Fruit fly (Drosophila melanogaster): ENCODE measurements around the gene NijA.
A peak's percentile ranks its signal among the peaks of the same experiment; 100 is the strongest.

Gene NijA

dm6 chr3L:10736483-10737122 lies 39.9 kb upstream of the NijA start (continued):
- TF ChIP-seq CG1621 (tag; optimal IDR thresholded peaks at IDR 0.05), result no peak
- peak; percentile 65 for TF ChIP-seq OdsH (GFP tag; optimal IDR thresholded peaks at IDR 0.05)
- peak; percentile 11 for TF ChIP-seq Smox (GFP tag; optimal IDR thresholded peaks at IDR 0.05)
- no peak for TF ChIP-seq Gug (GFP tag; IDR thresholded peaks at IDR 0.05)
- peak; percentile 13 for TF ChIP-seq CG4318 (GFP tag; optimal IDR thresholded peaks at IDR 0.05)
- TF ChIP-seq fkh (GFP tag; optimal IDR thresholded peaks at IDR 0.05), result no peak
- peak; percentile 61 for TF ChIP-seq CG10631 (GFP tag; optimal IDR thresholded peaks at IDR 0.05)
- TF ChIP-seq CG9139 (GFP tag; optimal IDR thresholded peaks at IDR 0.05), result no peak
- no peak for TF ChIP-seq CG6808 (GFP tag; optimal IDR thresholded peaks at IDR 0.05)
- TF ChIP-seq CG15336 (GFP tag; IDR thresholded peaks at IDR 0.05), result no peak; the same call in 1 of the 2 replicates
- peak; percentile 13 for TF ChIP-seq CG10669 (GFP tag; optimal IDR thresholded peaks at IDR 0.05)
- no peak for TF ChIP-seq CG31627 (GFP tag; optimal IDR thresholded peaks at IDR 0.05)
- no peak for TF ChIP-seq CG8119 (GFP tag; IDR thresholded peaks at IDR 0.05)
- TF ChIP-seq Eip75B (GFP tag; optimal IDR thresholded peaks at IDR 0.05), result peak; percentile 51
- peak; percentile 86 for TF ChIP-seq Eip78C (GFP tag)
- peak; percentile 19 for TF ChIP-seq cyc (GFP tag; optimal IDR thresholded peaks at IDR 0.05)
- TF ChIP-seq net (GFP tag; optimal IDR thresholded peaks at IDR 0.05), result peak; percentile 3
- no peak; the same call in 1 of the 3 replicates for TF ChIP-seq CG6163 (GFP tag; IDR thresholded peaks at IDR 0.05)

dm6 chr3L:10735095-10735494 lies 38.4 kb upstream of the NijA start:
- TF ChIP-seq Sox14 (GFP tag; optimal IDR thresholded peaks at IDR 0.05), result peak; percentile 43
- peak; percentile 6 for TF ChIP-seq CG6792 (GFP tag; optimal IDR thresholded peaks at IDR 0.05)
- TF ChIP-seq CG7368 (GFP tag; optimal IDR thresholded peaks at IDR 0.05), result no peak
- no peak for TF ChIP-seq CG9139 (GFP tag; optimal IDR thresholded peaks at IDR 0.05)
- TF ChIP-seq Blimp-1 (GFP tag; optimal IDR thresholded peaks at IDR 0.05), result no peak
- TF ChIP-seq CG10631 (GFP tag; optimal IDR thresholded peaks at IDR 0.05), result peak; percentile 40
- peak; percentile 11 for TF ChIP-seq net (GFP tag; optimal IDR thresholded peaks at IDR 0.05)
- TF ChIP-seq CG3032 (tag; optimal IDR thresholded peaks at IDR 0.05), result peak; percentile 44
- peak; percentile 26 for TF ChIP-seq spab (GFP tag; optimal IDR thresholded peaks at IDR 0.05)
- TF ChIP-seq CG8119 (GFP tag; IDR thresholded peaks at IDR 0.05), result peak; percentile 70
- TF ChIP-seq Hr39 (GFP tag; optimal IDR thresholded peaks at IDR 0.05), result peak; percentile 45
- peak; percentile 1 to 61 for TF ChIP-seq salr (GFP tag; optimal IDR thresholded peaks at IDR 0.05)
- TF ChIP-seq Eip75B (GFP tag; optimal IDR thresholded peaks at IDR 0.05), result no peak
- peak; percentile 86 for TF ChIP-seq Eip78C (GFP tag)
- TF ChIP-seq CG34406 (GFP tag; optimal IDR thresholded peaks at IDR 0.05), result peak; percentile 2
- no peak for TF ChIP-seq CG6854 (GFP tag; optimal IDR thresholded peaks at IDR 0.05)
- no peak for TF ChIP-seq CG6808 (GFP tag; optimal IDR thresholded peaks at IDR 0.05)
- peak; percentile 22 for TF ChIP-seq Smox (GFP tag; optimal IDR thresholded peaks at IDR 0.05)
- TF ChIP-seq Hr4 (GFP tag; optimal IDR thresholded peaks at IDR 0.05), result peak; percentile 71
- TF ChIP-seq CG10669 (GFP tag; optimal IDR thresholded peaks at IDR 0.05), result no peak
- peak; percentile 71 for TF ChIP-seq CG15336 (GFP tag; IDR thresholded peaks at IDR 0.05)
- peak; percentile 35 for TF ChIP-seq dsx (GFP tag; optimal IDR thresholded peaks at IDR 0.05; ENCODE audit: poor library complexity, severe bottlenecking)
- TF ChIP-seq Lpt (GFP tag; optimal IDR thresholded peaks at IDR 0.05), result no peak
- TF ChIP-seq CG6163 (GFP tag; IDR thresholded peaks at IDR 0.05), result peak; percentile 73
- TF ChIP-seq fd59A (GFP tag; optimal IDR thresholded peaks at IDR 0.05), result no peak
- peak; percentile 20 for TF ChIP-seq CG8632 (GFP tag; optimal IDR thresholded peaks at IDR 0.05)
- peak; percentile 44 for TF ChIP-seq CG4318 (GFP tag; optimal IDR thresholded peaks at IDR 0.05)
- TF ChIP-seq eg (GFP tag; IDR thresholded peaks at IDR 0.05), result 0 out of 3 replicates have a peak, but pooled peaks have one; percentile 51
- peak; percentile 32 for TF ChIP-seq acj6 (GFP tag; optimal IDR thresholded peaks at IDR 0.05)
- TF ChIP-seq CG32006 (GFP tag; optimal IDR thresholded peaks at IDR 0.05), result peak; percentile 76
- peak; percentile 60 for TF ChIP-seq OdsH (GFP tag; optimal IDR thresholded peaks at IDR 0.05)
- peak; percentile 30 for TF ChIP-seq topi (GFP tag; optimal IDR thresholded peaks at IDR 0.05)
- peak; percentile 44 for TF ChIP-seq Gug (GFP tag; IDR thresholded peaks at IDR 0.05)
- TF ChIP-seq CG31627 (GFP tag; optimal IDR thresholded peaks at IDR 0.05), result peak; percentile 56
- peak; percentile 25 for TF ChIP-seq CG6276 (GFP tag; optimal IDR thresholded peaks at IDR 0.05)
- TF ChIP-seq esn (GFP tag; optimal IDR thresholded peaks at IDR 0.05), result peak; percentile 2
- peak; percentile 24 for TF ChIP-seq achi (GFP tag; optimal IDR thresholded peaks at IDR 0.05)
- peak; percentile 42 for TF ChIP-seq svp (GFP tag)
- peak; percentile 46 for TF ChIP-seq Met (GFP tag; optimal IDR thresholded peaks at IDR 0.05)
- TF ChIP-seq Ets96B (tag; optimal IDR thresholded peaks at IDR 0.05), result peak; percentile 32
- TF ChIP-seq pdm3 (GFP tag; optimal IDR thresholded peaks at IDR 0.05), result peak; percentile 60
